Worm (Caenorhabditis elegans) whole organism, L4/young adult: ENCODE data around the gene otpl-2.

Source experiments
- dao-5 ChIP-seq: sonication (generic microtip); optimal IDR thresholded peaks from 2 replicates; lab custom pipeline; 2016; ENCODE audit warnings: missing genotype, missing genetic modification characterization, moderate library complexity, missing compliant biosample characterization
- him-1 ChIP-seq: sonication (generic microtip); optimal IDR thresholded peaks from 2 replicates; lab custom pipeline; 2016; ENCODE audit warnings: missing genotype, missing genetic modification reagents, missing genetic modification characterization, missing compliant biosample characterization

DNA sequence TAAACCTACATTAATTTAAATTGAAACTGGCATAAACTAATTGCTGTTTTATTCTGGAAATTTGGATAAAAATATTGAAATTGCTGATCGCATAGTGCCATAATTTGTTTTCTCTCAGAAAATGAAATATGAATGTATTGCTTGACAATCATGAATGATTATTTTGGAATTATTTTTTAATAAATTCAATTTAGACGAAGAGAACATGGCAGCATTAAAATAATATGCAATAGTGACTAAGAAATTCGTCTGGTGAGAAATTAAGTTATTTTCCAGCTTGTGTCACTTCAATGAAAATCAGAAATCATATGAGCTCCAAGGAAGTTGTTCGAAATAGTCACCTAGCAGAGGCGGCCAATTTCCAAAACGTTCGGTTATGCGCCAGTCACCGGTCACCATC, 41.1 kb downstream of the otpl-2 start, which contains the start of gene srw-133:
- no peak for TF ChIP-seq him-1 (tag; lab: Kevin White, UChicago)
- TF ChIP-seq dao-5 (tag; lab: Kevin White, UChicago) = no peak
